Worm (Caenorhabditis elegans) whole organism, L2 larva: ENCODE data around the gene magu-4.

Experiments
- F13H6.1 ChIP-seq: sonication (generic microtip); optimal IDR thresholded peaks from 2 replicates; lab custom pipeline; 2016; ENCODE audit warnings: missing genetic modification characterization, missing compliant biosample characterization
- ama-1 ChIP-seq: fragments of 150-350 bp; optimal IDR thresholded peaks from 2 replicates; lab custom pipeline; 2018; ENCODE audit warnings: inconsistent platforms
- lin-11 ChIP-seq: fragments of 150-350 bp; sonication (generic microtip); optimal IDR thresholded peaks from 2 replicates; lab custom pipeline; 2014; ENCODE audit warnings: missing biosample characterization, missing genetic modification characterization, inconsistent platforms, mixed read lengths
- lin-39 ChIP-seq: fragments of 150-350 bp; optimal IDR thresholded peaks from 2 replicates; lab custom pipeline; 2014; ENCODE audit warnings: missing biosample characterization, missing genetic modification reagents, missing genetic modification characterization
- nhr-12 ChIP-seq: fragments of 150-350 bp; optimal IDR thresholded peaks from 2 replicates; lab custom pipeline; 2014; ENCODE audit warnings: missing biosample characterization, missing genetic modification characterization
- nhr-129 ChIP-seq: fragments of 150-350 bp; optimal IDR thresholded peaks from 2 replicates; lab custom pipeline; 2014; ENCODE audit warnings: missing biosample characterization, missing genetic modification characterization
- unc-62 ChIP-seq: fragments of 150-350 bp; optimal IDR thresholded peaks from 2 replicates; lab custom pipeline; 2014; ENCODE audit warnings: missing biosample characterization, missing genetic modification reagents, missing genetic modification characterization

ce11 chrIV:9972629-9973028 is 36.9 kb upstream of the magu-4 start, which contains the start of the genes C47E12.12 and C47E12.10:
- TF ChIP-seq ama-1 (lab: Kevin White, UChicago) = no peak
- TF ChIP-seq lin-11 (tag; lab: Kevin White, UChicago) = no peak
- no peak for TF ChIP-seq nhr-129 (tag; lab: Kevin White, UChicago)
- TF ChIP-seq lin-39 (tag; lab: Kevin White, UChicago) = no peak
- TF ChIP-seq unc-62 = no peak
- TF ChIP-seq F13H6.1 (tag; lab: Kevin White, UChicago) = no peak
- no peak for TF ChIP-seq nhr-12
